Worm (Caenorhabditis elegans) whole organism, L1 larva: ENCODE measurements around the gene W04G3.5.

Experiments used
- elt-2 ChIP-seq: sonication (generic microtip); optimal IDR thresholded peaks from 2 replicates; lab custom pipeline; 2016; ENCODE audit warnings: missing genetic modification characterization, mild to moderate bottlenecking, inconsistent platforms, missing compliant biosample characterization, missing genetic modification reagents
- irx-1 ChIP-seq: sonication (generic microtip); optimal IDR thresholded peaks from 2 replicates; lab custom pipeline; 2016; ENCODE audit warnings: missing genetic modification characterization, missing compliant biosample characterization
- nhr-237 ChIP-seq: fragments of 150-350 bp; optimal IDR thresholded peaks from 2 replicates; lab custom pipeline; 2014; ENCODE audit warnings: missing biosample characterization, missing genetic modification characterization
- unc-30 ChIP-seq: sonication (generic microtip); optimal IDR thresholded peaks from 2 replicates; lab custom pipeline; 2017; ENCODE audit warnings: missing biosample characterization, missing genetic modification characterization

- no peak for TF ChIP-seq elt-2 (tag; lab: Kevin White, UChicago)
- no peak for TF ChIP-seq unc-30 (tag; lab: Kevin White, UChicago)
- TF ChIP-seq nhr-237 (tag; lab: Kevin White, UChicago) = no peak
- TF ChIP-seq irx-1 (tag; lab: Kevin White, UChicago) = peak; percentile 27
Measured at ce11 chrX:11095480-11095879, 22.0 kb downstream of the W04G3.5 start.
